Worm (Caenorhabditis elegans): ENCODE results near the gene F52B10.3.
A peak's percentile ranks its signal among the peaks of the same experiment; 100 is the strongest.

The F52B10.3 gene

ce11 chrX:2898256-2898655 lies at the start of gene F52B10.3:
TSS of gene F52B10.3 (minus strand) at chrX:2898356.
- TF ChIP-seq ZK546.5 (tag; optimal IDR thresholded peaks at IDR 0.05) (no peak), hmg-11 (tag; optimal IDR thresholded peaks at IDR 0.05) (peak; percentile 33)

ce11 chrX:2946508-2947005 lies 48.4 kb upstream of the F52B10.3 start, which contains the start of the genes Y41G9A.10 and Y41G9A.5:
TSS of gene Y41G9A.10 (minus strand) at chrX:2946558.
TSS of gene Y41G9A.5 (plus strand) at chrX:2946667.
- TF ChIP-seq ztf-4 (tag; optimal IDR thresholded peaks at IDR 0.05), result no peak
- TF ChIP-seq ama-1 (optimal IDR thresholded peaks at IDR 0.05), result no peak
- peak; percentile 19 for TF ChIP-seq nhr-25 (tag; optimal IDR thresholded peaks at IDR 0.05)
- TF ChIP-seq elt-3 (tag; optimal IDR thresholded peaks at IDR 0.05), result peak in 2 of 3 experiments; percentile 40 to 63
- peak; percentile 36 for TF ChIP-seq nhr-23 (tag; optimal IDR thresholded peaks at IDR 0.05)
- no peak for TF ChIP-seq ceh-82 (tag; optimal IDR thresholded peaks at IDR 0.05)

ce11 chrX:2945950-2946349 lies 47.8 kb upstream of the F52B10.3 start:
- TF ChIP-seq ZK546.5 (tag; optimal IDR thresholded peaks at IDR 0.05) (no peak), nhr-237 (tag; optimal IDR thresholded peaks at IDR 0.05) (no peak), unc-39 (tag; optimal IDR thresholded peaks at IDR 0.05) (no peak), pha-4 (tag; optimal IDR thresholded peaks at IDR 0.05) (no peak), elt-1 (tag; optimal IDR thresholded peaks at IDR 0.05) (no peak), zag-1 (tag; optimal IDR thresholded peaks at IDR 0.05) (no peak), unc-62 (GFP tag; optimal IDR thresholded peaks at IDR 0.05) (no peak)

ce11 chrX:2943611-2944010 lies 45.5 kb upstream of the F52B10.3 start:
- TF ChIP-seq mdl-1 (tag; optimal IDR thresholded peaks at IDR 0.05) (no peak), ztf-11 (tag; optimal IDR thresholded peaks at IDR 0.05) (no peak), pqm-1 (tag; optimal IDR thresholded peaks at IDR 0.05) (no peak), nhr-237 (tag; optimal IDR thresholded peaks at IDR 0.05) (no peak), R02D3.7 (tag; optimal IDR thresholded peaks at IDR 0.05) (no peak), tbx-2 (tag; optimal IDR thresholded peaks at IDR 0.05) (no peak), nhr-12 (tag; optimal IDR thresholded peaks at IDR 0.05) (no peak), nhr-76 (tag; optimal IDR thresholded peaks at IDR 0.05) (no peak), unc-39 (tag; optimal IDR thresholded peaks at IDR 0.05) (no peak), egl-27 (tag; optimal IDR thresholded peaks at IDR 0.05) (no peak), sea-2 (GFP tag; optimal IDR thresholded peaks at IDR 0.05) (no peak), lin-15B (tag; optimal IDR thresholded peaks at IDR 0.05) (no peak), daf-12 (tag; optimal IDR thresholded peaks at IDR 0.05) (no peak), ceh-82 (tag; optimal IDR thresholded peaks at IDR 0.05) (no peak)

- no peak for TF ChIP-seq ceh-16 (tag; optimal IDR thresholded peaks at IDR 0.05)
- no peak for TF ChIP-seq pha-4 (tag; optimal IDR thresholded peaks at IDR 0.05)
- no peak for TF ChIP-seq egl-27 (tag; optimal IDR thresholded peaks at IDR 0.05)
- no peak for TF ChIP-seq elt-1 (tag; optimal IDR thresholded peaks at IDR 0.05)
Observed at ce11 chrX:2942327-2942726, 44.2 kb upstream of the F52B10.3 start.

- TF ChIP-seq zag-1 (tag; optimal IDR thresholded peaks at IDR 0.05), result no peak
- no peak for TF ChIP-seq ztf-11 (tag; optimal IDR thresholded peaks at IDR 0.05)
- no peak for TF ChIP-seq nhr-28 (tag; optimal IDR thresholded peaks at IDR 0.05)
- no peak for TF ChIP-seq R02D3.7 (tag; optimal IDR thresholded peaks at IDR 0.05)
- TF ChIP-seq daf-12 (tag; optimal IDR thresholded peaks at IDR 0.05), result no peak
- TF ChIP-seq elt-3 (tag; optimal IDR thresholded peaks at IDR 0.05), result no peak
- no peak for TF ChIP-seq egl-27 (tag; optimal IDR thresholded peaks at IDR 0.05)
- no peak for TF ChIP-seq aly-2 (tag; optimal IDR thresholded peaks at IDR 0.05)
- TF ChIP-seq fos-1 (tag; optimal IDR thresholded peaks at IDR 0.05), result no peak
- no peak for TF ChIP-seq unc-39 (tag; optimal IDR thresholded peaks at IDR 0.05)
Observed at ce11 chrX:2940572-2940971, 42.4 kb upstream of the F52B10.3 start, which contains the start of gene pfk-1.1. TSS of gene pfk-1.1 (plus strand) at chrX:2940872.

- peak; percentile 19 for TF ChIP-seq elt-2 (tag; optimal IDR thresholded peaks at IDR 0.05)
- no peak for TF ChIP-seq jun-1 (tag; optimal IDR thresholded peaks at IDR 0.05)
- TF ChIP-seq pha-4 (tag; optimal IDR thresholded peaks at IDR 0.05), result peak; percentile 86
- TF ChIP-seq snpc-4 (tag; optimal IDR thresholded peaks at IDR 0.05), result peak; percentile 7
- no peak for TF ChIP-seq fkh-10 (GFP tag; optimal IDR thresholded peaks at IDR 0.05)
- peak; percentile 43 for TF ChIP-seq hmg-11 (tag; optimal IDR thresholded peaks at IDR 0.05)
- no peak for TF ChIP-seq mdl-1 (tag; optimal IDR thresholded peaks at IDR 0.05)
- TF ChIP-seq nhr-67 (tag; optimal IDR thresholded peaks at IDR 0.05), result no peak
Observed at ce11 chrX:2939526-2939925, 41.4 kb upstream of the F52B10.3 start.

Data from whole organism, L3 larva.